Worm (Caenorhabditis elegans) whole organism, L1 larva: Measurements from ENCODE around the gene oac-14.

Source experiments
- aha-1 ChIP-seq: fragments of 150-350 bp; optimal IDR thresholded peaks from 2 replicates; lab custom pipeline; 2014; ENCODE audit warnings: missing biosample characterization, missing genetic modification characterization
- ceh-82 ChIP-seq, 3 experiments: fragments of 150-350 bp in 1 of 3; sonication (generic microtip) in 2 of 3; optimal IDR thresholded peaks; 2 replicates each; lab custom pipeline; 2014 to 2017; ENCODE audit warnings: missing biosample characterization in 3 of 3, missing genetic modification characterization in 3 of 3
- dpl-1 ChIP-seq, 3 experiments: fragments of 150-350 bp in 2 of 3; sonication (generic microtip) in 1 of 3; optimal IDR thresholded peaks; 2 replicates each; lab custom pipeline; 2014 to 2017; ENCODE audit warnings: missing biosample characterization in 3 of 3, missing genetic modification characterization in 3 of 3, missing genetic modification reagents in 3 of 3
- mdl-1 ChIP-seq, 2 experiments: fragments of 150-350 bp; optimal IDR thresholded peaks; 2 replicates each; lab custom pipeline; 2014 to 2017; ENCODE audit warnings: missing biosample characterization in 2 of 2, missing genetic modification characterization in 2 of 2, inconsistent platforms in 1 of 2
- nhr-11 ChIP-seq: fragments of 150-350 bp; optimal IDR thresholded peaks from 2 replicates; lab custom pipeline; 2014; ENCODE audit warnings: missing biosample characterization, missing genetic modification characterization
- nhr-77 ChIP-seq: fragments of 150-350 bp; optimal IDR thresholded peaks from 2 replicates; lab custom pipeline; 2014; ENCODE audit warnings: missing biosample characterization, missing genetic modification characterization
- nhr-90 ChIP-seq: sonication (generic microtip); optimal IDR thresholded peaks from 2 replicates; lab custom pipeline; 2016; ENCODE audit warnings: mild to moderate bottlenecking, missing genetic modification characterization, missing compliant biosample characterization; ENCODE audit not compliant: poor library complexity
- pag-3 ChIP-seq: sonication (generic microtip); optimal IDR thresholded peaks from 2 replicates; lab custom pipeline; 2017; ENCODE audit warnings: missing genetic modification characterization, mild to moderate bottlenecking, missing compliant biosample characterization, antibody characterized with exemption, borderline replicate concordance; ENCODE audit not compliant: insufficient read depth
- snu-23 ChIP-seq: sonication (generic microtip); optimal IDR thresholded peaks from 2 replicates; lab custom pipeline; 2016; ENCODE audit warnings: missing genetic modification characterization, missing compliant biosample characterization
- unc-86 ChIP-seq: sonication (generic microtip); optimal IDR thresholded peaks from 2 replicates; lab custom pipeline; 2016; ENCODE audit warnings: missing genetic modification characterization, missing compliant biosample characterization
- zag-1 ChIP-seq: fragments of 150-350 bp; optimal IDR thresholded peaks from 2 replicates; lab custom pipeline; 2014; ENCODE audit warnings: missing biosample characterization, missing genetic modification characterization

- TF ChIP-seq mdl-1 (tag; optimal IDR thresholded peaks at IDR 0.05; lab: Kevin White, UChicago) (no peak), nhr-11 (tag; lab: Kevin White, UChicago) (no peak), unc-86 (no peak), aha-1 (no peak), zag-1 (no peak), ceh-82 (tag; optimal IDR thresholded peaks at IDR 0.05; lab: Kevin White, UChicago) (no peak), snu-23 (no peak), nhr-90 (tag; lab: Kevin White, UChicago) (no peak), nhr-77 (tag; lab: Kevin White, UChicago) (no peak), pag-3 (no peak), dpl-1 (GFP tag; optimal IDR thresholded peaks at IDR 0.05; lab: Kevin White, UChicago) (no peak)
These were observed 48.9 kb downstream of the oac-14 start, which contains the start of gene flp-3 for ce11 chrX:10092864-10093263.
